Worm (Caenorhabditis elegans): Measurements from ENCODE around the gene lips-9.

DNA sequence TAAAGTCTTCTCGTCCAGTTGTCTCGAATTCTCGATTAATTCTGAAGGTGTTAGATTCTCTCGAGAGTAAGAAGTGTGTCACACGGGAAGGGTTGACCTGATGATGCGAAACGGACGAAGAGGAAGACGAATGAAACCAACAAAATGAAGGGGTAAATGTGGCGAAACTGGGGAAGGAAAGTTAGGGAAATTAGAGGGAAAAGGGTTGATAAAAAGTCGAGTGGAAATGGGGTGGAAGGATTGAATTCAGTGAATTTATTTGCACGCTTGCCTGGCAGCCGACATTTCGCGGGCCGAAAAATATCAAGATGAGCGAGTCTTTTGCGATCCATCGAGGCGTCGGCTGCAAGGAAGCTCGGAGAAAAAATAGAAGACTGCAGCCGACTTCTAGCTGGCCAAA lies 13.0 kb upstream of the lips-9 start, which contains the start of gene F58G1.7:
- no peak for TF ChIP-seq nhr-11 (tag; optimal IDR thresholded peaks at IDR 0.05)
- no peak for TF ChIP-seq ceh-20 (GFP tag; IDR thresholded peaks at IDR 0.05)
- no peak for TF ChIP-seq Y48G9A.11 (GFP tag; IDR thresholded peaks at IDR 0.05)
- no peak for TF ChIP-seq nhr-77 (tag; optimal IDR thresholded peaks at IDR 0.05)
- TF ChIP-seq lin-13 (GFP tag; optimal IDR thresholded peaks at IDR 0.05), result no peak
- TF ChIP-seq nhr-76 (tag; optimal IDR thresholded peaks at IDR 0.05), result no peak
- TF ChIP-seq php-3 (GFP tag; IDR thresholded peaks at IDR 0.05), result no peak
- no peak for TF ChIP-seq unc-62 (GFP tag; optimal IDR thresholded peaks at IDR 0.05 in 1 of 2)
- no peak for TF ChIP-seq unc-62 (tag; optimal IDR thresholded peaks at IDR 0.05)
- no peak for TF ChIP-seq unc-39 (tag; optimal IDR thresholded peaks at IDR 0.05)
